Fruit fly (Drosophila melanogaster) whole organism, wandering third instar larva: ENCODE measurements around the gene Cda5.

Source experiments
- Abd-B ChIP-seq: fragments of >200 bp; optimal IDR thresholded peaks from 2 replicates; lab custom pipeline; 2017; ENCODE audit warnings: missing biosample characterization, missing genetic modification characterization
- CG32264 ChIP-seq: fragments of 200-800 bp; sonication (Bioruptor generic); optimal IDR thresholded peaks from 2 replicates; lab custom pipeline; 2016; ENCODE audit warnings: missing biosample characterization, missing genetic modification characterization
- CG9705 ChIP-seq: fragments of 200-800 bp; sonication (Bioruptor generic); optimal IDR thresholded peaks from 2 replicates; lab custom pipeline; 2018; ENCODE audit warnings: missing biosample characterization, mild to moderate bottlenecking, missing genetic modification characterization
- CrebA ChIP-seq: fragments of 200-800 bp; sonication (Bioruptor generic); optimal IDR thresholded peaks from 2 replicates; lab custom pipeline; 2016; ENCODE audit warnings: missing biosample characterization, mild to moderate bottlenecking, missing genetic modification characterization, borderline replicate concordance
- Dfd ChIP-seq: fragments of >200 bp; optimal IDR thresholded peaks from 2 replicates; lab custom pipeline; 2017; ENCODE audit warnings: missing biosample characterization, missing genetic modification characterization
- Dif ChIP-seq: fragments of 200-275, 200-300 bp; sonication (Bioruptor generic); optimal IDR thresholded peaks from 2 replicates; lab custom pipeline; 2018; ENCODE audit warnings: missing biosample characterization, missing genetic modification characterization; ENCODE audit not compliant: partially characterized antibody
- GATAd ChIP-seq: sonication (Bioruptor generic); optimal IDR thresholded peaks from 2 replicates; lab custom pipeline; 2016; ENCODE audit warnings: missing biosample characterization, missing genetic modification characterization
- HLH106 ChIP-seq: fragments of 200-800 bp; optimal IDR thresholded peaks from 3 replicates; lab custom pipeline; 2019; ENCODE audit warnings: missing biosample characterization, mild to moderate bottlenecking, missing genetic modification characterization, moderate library complexity
- Hnf4 ChIP-seq: fragments of 200-800 bp; sonication (Bioruptor generic); optimal IDR thresholded peaks from 2 replicates; lab custom pipeline; 2016; ENCODE audit warnings: missing biosample characterization, mild to moderate bottlenecking, missing genetic modification characterization
- Hr78 ChIP-seq: fragments of >200 bp; optimal IDR thresholded peaks from 2 replicates; lab custom pipeline; 2017; ENCODE audit warnings: missing biosample characterization, missing genetic modification characterization
- Hr83 ChIP-seq: fragments of 200-300 bp; sonication (Bioruptor generic); optimal IDR thresholded peaks from 2 replicates; lab custom pipeline; 2016; ENCODE audit warnings: missing biosample characterization, mild to moderate bottlenecking, missing genetic modification characterization, moderate library complexity; ENCODE audit not compliant: poor library complexity, severe bottlenecking
- Jra ChIP-seq: sonication (Bioruptor generic); optimal IDR thresholded peaks from 2 replicates; lab custom pipeline; 2016; ENCODE audit warnings: missing biosample characterization, missing genetic modification characterization
- Mio ChIP-seq: sonication (Bioruptor generic); optimal IDR thresholded peaks from 2 replicates; lab custom pipeline; 2016; ENCODE audit warnings: missing biosample characterization, missing genetic modification characterization
- Myc ChIP-seq: fragments of >200 bp; optimal IDR thresholded peaks from 2 replicates; lab custom pipeline; 2017
- N ChIP-seq: fragments of >200 bp; optimal IDR thresholded peaks from 2 replicates; lab custom pipeline; 2018; ENCODE audit warnings: missing biosample characterization, missing external identifiers, missing genetic modification characterization
- OdsH ChIP-seq: fragments of 200-800 bp; sonication (Bioruptor generic); optimal IDR thresholded peaks from 2 replicates; lab custom pipeline; 2016; ENCODE audit warnings: missing biosample characterization, mild to moderate bottlenecking, missing genetic modification characterization
- Rel ChIP-seq, 2 experiments: fragments of 200-800 bp; sonication (Bioruptor generic) in 1 of 2; optimal IDR thresholded peaks; 2 replicates in 1 of 2; 3 replicates in 1 of 2; lab custom pipeline; 2016 to 2019; ENCODE audit warnings: mild to moderate bottlenecking in 2 of 2, missing biosample characterization in 2 of 2, missing genetic modification characterization in 2 of 2, moderate library complexity in 1 of 2
- Sp1 ChIP-seq: fragments of 200-800 bp; sonication (Bioruptor generic); optimal IDR thresholded peaks from 3 replicates; lab custom pipeline; 2019; ENCODE audit warnings: missing biosample characterization, mild to moderate bottlenecking, missing genetic modification characterization, moderate library complexity
- Vsx2 ChIP-seq: fragments of 200-300, 225-300 bp; sonication (Bioruptor generic); optimal IDR thresholded peaks from 2 replicates; lab custom pipeline; 2018; ENCODE audit warnings: missing biosample characterization, missing genetic modification characterization; ENCODE audit not compliant: partially characterized antibody
- br ChIP-seq: fragments of 200-800 bp; sonication (Bioruptor generic); optimal IDR thresholded peaks from 2 replicates; lab custom pipeline; 2016; ENCODE audit warnings: missing biosample characterization, missing genetic modification characterization
- brk ChIP-seq: fragments of 200-800 bp; sonication (Bioruptor generic); optimal IDR thresholded peaks from 2 replicates; lab custom pipeline; 2016; ENCODE audit warnings: missing biosample characterization, mild to moderate bottlenecking, missing genetic modification characterization
- dl ChIP-seq, 2 experiments: fragments of 175-275, 200-275 bp in 1 of 2; fragments of 200-275 bp in 1 of 2; sonication (Bioruptor generic); optimal IDR thresholded peaks; lab custom pipeline; 2018; ENCODE audit warnings: mild to moderate bottlenecking in 2 of 2, missing biosample characterization in 2 of 2, missing genetic modification characterization in 2 of 2, moderate library complexity in 2 of 2; ENCODE audit not compliant: partially characterized antibody in 2 of 2, insufficient read depth in 1 of 2
- dmrt93B ChIP-seq: fragments of 200-800 bp; sonication (Bioruptor generic); optimal IDR thresholded peaks from 2 replicates; lab custom pipeline; 2018; ENCODE audit warnings: missing biosample characterization, mild to moderate bottlenecking, missing genetic modification characterization
- dsf ChIP-seq: sonication (Bioruptor generic); optimal IDR thresholded peaks from 2 replicates; lab custom pipeline; 2016; ENCODE audit warnings: missing biosample characterization, missing genetic modification characterization, borderline replicate concordance
- ey ChIP-seq: fragments of 200-800 bp; sonication (Bioruptor generic); optimal IDR thresholded peaks from 2 replicates; lab custom pipeline; 2016; ENCODE audit warnings: missing biosample characterization, missing genetic modification characterization
- foxo ChIP-seq, 2 experiments: fragments of 200-800 bp; sonication (Bioruptor generic); optimal IDR thresholded peaks; 2 replicates in 1 of 2; 3 replicates in 1 of 2; lab custom pipeline; 2016 to 2017; ENCODE audit warnings: missing biosample characterization in 2 of 2, missing genetic modification characterization in 2 of 2
- fru ChIP-seq: fragments of 200-800 bp; sonication (Bioruptor generic); optimal IDR thresholded peaks from 3 replicates; lab custom pipeline; 2016; ENCODE audit warnings: missing biosample characterization, mild to moderate bottlenecking, missing genetic modification characterization
- h ChIP-seq: fragments of 200-800 bp; sonication (Bioruptor generic); optimal IDR thresholded peaks from 3 replicates; lab custom pipeline; 2016; ENCODE audit warnings: missing biosample characterization, mild to moderate bottlenecking, missing genetic modification characterization
- jim ChIP-seq: fragments of 175-275, 200-325 bp; sonication (Bioruptor generic); optimal IDR thresholded peaks from 2 replicates; lab custom pipeline; 2016; ENCODE audit warnings: missing biosample characterization, mild to moderate bottlenecking, missing genetic modification characterization
- lola ChIP-seq: fragments of >200 bp; optimal IDR thresholded peaks from 2 replicates; lab custom pipeline; 2017; ENCODE audit warnings: missing biosample characterization, missing genetic modification characterization
- pan ChIP-seq: fragments of >200 bp; optimal IDR thresholded peaks from 2 replicates; lab custom pipeline; 2017
- psq ChIP-seq: fragments of 200-800 bp; sonication (Bioruptor generic); optimal IDR thresholded peaks from 3 replicates; lab custom pipeline; 2017; ENCODE audit warnings: missing biosample characterization, mild to moderate bottlenecking, missing genetic modification characterization, moderate library complexity
- rgr ChIP-seq: fragments of 200-800 bp; sonication (Bioruptor generic); optimal IDR thresholded peaks from 3 replicates; lab custom pipeline; 2016; ENCODE audit warnings: missing biosample characterization, mild to moderate bottlenecking, missing genetic modification characterization
- sage ChIP-seq: fragments of 200-800 bp; sonication (Bioruptor generic); optimal IDR thresholded peaks from 2 replicates; lab custom pipeline; 2016; ENCODE audit warnings: missing biosample characterization, mild to moderate bottlenecking, missing genetic modification characterization
- sv ChIP-seq: fragments of 200-800 bp; sonication (Bioruptor generic); optimal IDR thresholded peaks from 3 replicates; lab custom pipeline; 2016; ENCODE audit warnings: missing biosample characterization, missing genetic modification characterization
- tai ChIP-seq: sonication (Bioruptor generic); optimal IDR thresholded peaks from 2 replicates; lab custom pipeline; 2016; ENCODE audit warnings: missing biosample characterization, missing genetic modification characterization
- usp ChIP-seq: fragments of >200 bp; optimal IDR thresholded peaks from 2 replicates; lab custom pipeline; 2017; ENCODE audit warnings: missing biosample characterization, missing genetic modification characterization
- woc ChIP-seq: sonication (Bioruptor generic); optimal IDR thresholded peaks from 2 replicates; lab custom pipeline; 2016; ENCODE audit warnings: missing biosample characterization, mild to moderate bottlenecking, missing genetic modification characterization

Cda5 gene

dm6 chr2L:88528-88927 is 23.3 kb upstream of the Cda5 start:
- TF ChIP-seq h (GFP tag; lab: Kevin White, UChicago) (peak; percentile 27), CG32264 (GFP tag; lab: Kevin White, UChicago) (no peak), dmrt93B (GFP tag; lab: Kevin White, UChicago) (no peak), tai (GFP tag; lab: Kevin White, UChicago) (no peak), brk (no peak), pan (no peak), CrebA (GFP tag; lab: Kevin White, UChicago) (no peak), Hr83 (GFP tag; lab: Kevin White, UChicago) (no peak), dsf (GFP tag; lab: Kevin White, UChicago) (no peak), lola (GFP tag; lab: Kevin White, UChicago) (no peak), ey (peak; percentile 47), usp (GFP tag; lab: Kevin White, UChicago) (no peak), dl (GFP tag; optimal IDR thresholded peaks at IDR 0.05; lab: Kevin White, UChicago; ENCODE audit: insufficient read depth in 1 of 2, partially characterized antibody in 2 of 2) (no peak), rgr (GFP tag; lab: Kevin White, UChicago) (peak; percentile 29), Vsx2 (GFP tag; lab: Kevin White, UChicago) (peak; percentile 67), Sp1 (no peak), woc (GFP tag; lab: Kevin White, UChicago) (peak; percentile 29), foxo (GFP tag; optimal IDR thresholded peaks at IDR 0.05; lab: Kevin White, UChicago) (peak in 1 of 2 experiments; percentile 49), jim (GFP tag; lab: Kevin White, UChicago) (no peak), sage (no peak), Mio (GFP tag; lab: Kevin White, UChicago) (no peak), Hnf4 (no peak), CG9705 (GFP tag; lab: Kevin White, UChicago) (no peak), GATAd (no peak), Dif (GFP tag; lab: Kevin White, UChicago) (no peak), Hr78 (GFP tag; lab: Kevin White, UChicago) (no peak), fru (GFP tag; lab: Kevin White, UChicago) (peak; percentile 54), OdsH (peak; percentile 20), Abd-B (GFP tag; lab: Kevin White, UChicago) (no peak), N (GFP tag; lab: Kevin White, UChicago) (no peak), Rel (GFP tag; optimal IDR thresholded peaks at IDR 0.05; lab: Kevin White, UChicago) (no peak), Rel (tag; optimal IDR thresholded peaks at IDR 0.05; lab: Kevin White, UChicago) (no peak), HLH106 (tag; lab: Kevin White, UChicago) (peak; percentile 41), Myc (no peak), Jra (no peak), sv (GFP tag; lab: Kevin White, UChicago) (no peak), psq (GFP tag; lab: Kevin White, UChicago) (no peak), br (peak; percentile 19), Dfd (GFP tag; lab: Kevin White, UChicago) (no peak)

- TF ChIP-seq Vsx2 (GFP tag; lab: Kevin White, UChicago) (no peak), br (peak; percentile 50), Dfd (GFP tag; lab: Kevin White, UChicago) (no peak), dmrt93B (GFP tag; lab: Kevin White, UChicago) (peak; percentile 52), OdsH (peak; percentile 57), lola (GFP tag; lab: Kevin White, UChicago) (no peak), Jra (no peak), CG9705 (GFP tag; lab: Kevin White, UChicago) (peak; percentile 81), sage (no peak), dl (GFP tag; optimal IDR thresholded peaks at IDR 0.05; lab: Kevin White, UChicago; ENCODE audit: insufficient read depth in 1 of 2, partially characterized antibody in 2 of 2) (peak in 1 of 2 experiments; percentile 22), rgr (GFP tag; lab: Kevin White, UChicago) (peak; percentile 76), ey (peak; percentile 31), Myc (peak; percentile 99), Dif (GFP tag; lab: Kevin White, UChicago) (peak; percentile 62), usp (GFP tag; lab: Kevin White, UChicago) (no peak), woc (GFP tag; lab: Kevin White, UChicago) (peak; percentile 73), psq (GFP tag; lab: Kevin White, UChicago) (peak; percentile 30), N (GFP tag; lab: Kevin White, UChicago) (no peak), brk (peak; percentile 55), foxo (GFP tag; optimal IDR thresholded peaks at IDR 0.05; lab: Kevin White, UChicago) (peak in 1 of 2 experiments; percentile 72), tai (GFP tag; lab: Kevin White, UChicago) (no peak), Rel (GFP tag; optimal IDR thresholded peaks at IDR 0.05; lab: Kevin White, UChicago) (no peak), Rel (tag; optimal IDR thresholded peaks at IDR 0.05; lab: Kevin White, UChicago) (peak; percentile 76), fru (GFP tag; lab: Kevin White, UChicago) (peak; percentile 58), Mio (GFP tag; lab: Kevin White, UChicago) (no peak), h (GFP tag; lab: Kevin White, UChicago) (peak; percentile 73), Hr78 (GFP tag; lab: Kevin White, UChicago) (no peak), dsf (GFP tag; lab: Kevin White, UChicago) (no peak), GATAd (no peak), sv (GFP tag; lab: Kevin White, UChicago) (peak; percentile 3), Hr83 (GFP tag; lab: Kevin White, UChicago) (peak; percentile 67), HLH106 (tag; lab: Kevin White, UChicago) (peak; percentile 88), Hnf4 (no peak), jim (GFP tag; lab: Kevin White, UChicago) (no peak), Sp1 (peak; percentile 87), CG32264 (GFP tag; lab: Kevin White, UChicago) (no peak), CrebA (GFP tag; lab: Kevin White, UChicago) (peak; percentile 32), pan (no peak), Abd-B (GFP tag; lab: Kevin White, UChicago) (no peak)
Measured at dm6 chr2L:87255-87723, 22.1 kb upstream of the Cda5 start, which contains the start of gene net. Gene net (minus strand): TSS chr2L:87387.
